Fruit fly (Drosophila melanogaster): ENCODE results near the gene Dhc16F.
A peak's percentile ranks its signal among the peaks of the same experiment; 100 is the strongest.

Gene Dhc16F

DNA sequence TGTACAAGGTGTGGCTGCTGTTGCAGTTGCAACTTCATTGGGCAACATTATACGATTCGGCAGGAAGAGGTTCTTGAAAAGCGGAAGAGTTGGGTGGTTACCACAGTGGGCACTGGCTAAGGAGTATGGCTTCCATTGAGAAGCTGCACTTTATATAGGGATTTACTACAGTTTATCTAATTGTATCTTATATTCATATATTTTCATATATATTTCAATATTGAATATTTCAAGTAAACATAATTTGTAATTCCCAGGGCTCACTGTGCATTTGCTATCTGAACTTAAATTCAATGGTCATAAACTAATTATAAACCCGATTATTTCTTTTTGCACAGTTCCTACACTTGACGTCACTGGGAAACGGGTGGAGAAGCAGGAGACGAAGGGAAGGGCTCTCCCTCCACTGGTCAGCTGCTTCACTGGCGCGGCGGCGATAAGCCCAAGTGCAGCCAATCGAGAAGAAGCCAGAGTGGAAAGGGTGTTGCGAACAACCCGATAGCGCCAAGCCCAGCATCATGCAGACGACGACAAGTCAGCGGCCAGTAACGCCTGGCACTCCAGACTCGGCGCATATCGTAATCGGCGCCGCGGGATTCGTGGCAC is 30.6 kb downstream of the Dhc16F start (continued):
- TF ChIP-seq CG8944 (GFP tag; optimal IDR thresholded peaks at IDR 0.05) (no peak), CG10654 (GFP tag; optimal IDR thresholded peaks at IDR 0.05) (no peak), CrebB (tag; optimal IDR thresholded peaks at IDR 0.05) (no peak), exex (tag; optimal IDR thresholded peaks at IDR 0.05) (peak; percentile 59), nerfin-2 (GFP tag; IDR thresholded peaks at IDR 0.05; ENCODE audit: partially characterized antibody) (no peak), CG10274 (GFP tag; optimal IDR thresholded peaks at IDR 0.05) (no peak), Stat92E (GFP tag; optimal IDR thresholded peaks at IDR 0.05) (no peak), CG15269 (tag; optimal IDR thresholded peaks at IDR 0.05) (peak; percentile 74), CG12391 (tag; optimal IDR thresholded peaks at IDR 0.05) (peak; percentile 43), gce (GFP tag; IDR thresholded peaks at IDR 0.05) (no peak), CG43689 (GFP tag; IDR thresholded peaks at IDR 0.05) (no peak), CG8281 (tag; optimal IDR thresholded peaks at IDR 0.05) (no peak), lov (optimal IDR thresholded peaks at IDR 0.05) (no peak), lov (GFP tag; IDR thresholded peaks at IDR 0.05) (no peak), CG33557 (GFP tag; optimal IDR thresholded peaks at IDR 0.05) (no peak), Blimp-1 (GFP tag; optimal IDR thresholded peaks at IDR 0.05) (no peak), CG1529 (GFP tag; optimal IDR thresholded peaks at IDR 0.05) (no peak), CG4617 (GFP tag; optimal IDR thresholded peaks at IDR 0.05; ENCODE audit: borderline replicate concordance) (no peak), seq (GFP tag; IDR thresholded peaks at IDR 0.05) (no peak), Sry-β (GFP tag; optimal IDR thresholded peaks at IDR 0.05) (no peak), CG10267 (tag; optimal IDR thresholded peaks at IDR 0.05) (no peak), sc (optimal IDR thresholded peaks at IDR 0.05) (no peak), sc (GFP tag; optimal IDR thresholded peaks at IDR 0.05) (no peak), CG17829 (tag; optimal IDR thresholded peaks at IDR 0.05) (no peak), GATAe (GFP tag; conservative IDR thresholded peaks at IDR 0.05) (no peak), row (GFP tag; IDR thresholded peaks at IDR 0.05) (peak; percentile 78), CG10366 (GFP tag; IDR thresholded peaks at IDR 0.05) (peak; percentile 60), lmd (GFP tag; IDR thresholded peaks at IDR 0.05) (peak; percentile 59; the same call in 1 of the 2 replicates), Gsc (GFP tag; IDR thresholded peaks at IDR 0.05) (no peak), psq (GFP tag; optimal IDR thresholded peaks at IDR 0.05) (no peak), CG31224 (GFP tag; IDR thresholded peaks at IDR 0.05) (no peak), zen (tag; optimal IDR thresholded peaks at IDR 0.05) (no peak), CG14965 (GFP tag; optimal IDR thresholded peaks at IDR 0.05; ENCODE audit: borderline replicate concordance) (no peak), sd (tag; optimal IDR thresholded peaks at IDR 0.05) (no peak), pzg (GFP tag; optimal IDR thresholded peaks at IDR 0.05) (no peak), dati (GFP tag; IDR thresholded peaks at IDR 0.05) (no peak), Usf (GFP tag; optimal IDR thresholded peaks at IDR 0.05) (no peak), CG11504 (tag; optimal IDR thresholded peaks at IDR 0.05) (peak; percentile 61), Atf6 (GFP tag; IDR thresholded peaks at IDR 0.05) (no peak), gcm (GFP tag; optimal IDR thresholded peaks at IDR 0.05) (no peak), mld (GFP tag; IDR thresholded peaks at IDR 0.05; ENCODE audit: partially characterized antibody) (no peak), abd-A (tag; optimal IDR thresholded peaks at IDR 0.05) (no peak), Hsf (GFP tag; optimal IDR thresholded peaks at IDR 0.05) (no peak), mirr (GFP tag; optimal IDR thresholded peaks at IDR 0.05) (no peak), NK7.1 (GFP tag; optimal IDR thresholded peaks at IDR 0.05) (no peak), chif (GFP tag; optimal IDR thresholded peaks at IDR 0.05) (no peak), dm (GFP tag; optimal IDR thresholded peaks at IDR 0.05) (no peak), CG6654 (GFP tag; optimal IDR thresholded peaks at IDR 0.05) (no peak), eve (GFP tag; optimal IDR thresholded peaks at IDR 0.05) (no peak), CG12299 (tag; optimal IDR thresholded peaks at IDR 0.05) (no peak), CG18764 (GFP tag; optimal IDR thresholded peaks at IDR 0.05) (no peak)
